Worm (Caenorhabditis elegans) whole organism, L4/young adult: ENCODE measurements around the gene rpc-25.

ENCODE experiments used
- W03F9.2 ChIP-seq: fragments of 150-350 bp; optimal IDR thresholded peaks from 2 replicates; lab custom pipeline; 2014; ENCODE audit warnings: missing biosample characterization, missing genetic modification characterization
- dao-5 ChIP-seq: sonication (generic microtip); optimal IDR thresholded peaks from 2 replicates; lab custom pipeline; 2016; ENCODE audit warnings: missing genotype, missing genetic modification characterization, moderate library complexity, missing compliant biosample characterization

ce11 chrV:10203435-10204009 is 2.9 kb downstream of the rpc-25 start, which contains the start of gene chpf-1:
- TF ChIP-seq W03F9.2 (tag; lab: Kevin White, UChicago) (no peak), dao-5 (tag; lab: Kevin White, UChicago) (no peak)
